Worm (Caenorhabditis elegans) whole organism, early embryonic: ENCODE data around the gene mnat-1.

Source experiments
- ama-1 ChIP-seq: fragments of 150-350 bp; optimal IDR thresholded peaks from 2 replicates; lab custom pipeline; 2014
- ceh-36 ChIP-seq: sonication (generic microtip); optimal IDR thresholded peaks from 2 replicates; lab custom pipeline; 2016; ENCODE audit warnings: missing genetic modification characterization, inconsistent platforms, missing compliant biosample characterization
- flt-1 ChIP-seq: fragments of 200-800 bp; sonication (Bioruptor generic); IDR thresholded peaks from 2 replicates; pipeline ENCODE4 v1.3.6; 2022; ENCODE audit warnings: missing genetic modification characterization, missing compliant biosample characterization
- pes-1 ChIP-seq: fragments of 200-800 bp; sonication (Bioruptor generic); IDR thresholded peaks from 2 replicates; pipeline ENCODE4 v1.3.6; 2022; ENCODE audit warnings: missing genetic modification reagents, missing genetic modification characterization, missing compliant biosample characterization
- tbx-11 ChIP-seq: fragments of 200-800 bp; sonication (Bioruptor generic); IDR thresholded peaks from 2 replicates; pipeline ENCODE4 v1.3.6; 2022; ENCODE audit warnings: missing genetic modification characterization, missing compliant biosample characterization
- tbx-37 ChIP-seq: fragments of 200-800 bp; sonication (Bioruptor generic); conservative IDR thresholded peaks from 2 replicates; pipeline ENCODE4 v1.3.6; 2022; ENCODE audit warnings: missing genetic modification reagents, missing genetic modification characterization, missing compliant biosample characterization
- tra-4 ChIP-seq: sonication (generic microtip); optimal IDR thresholded peaks from 2 replicates; lab custom pipeline; 2017; ENCODE audit warnings: missing genetic modification characterization, missing compliant biosample characterization

DNA sequence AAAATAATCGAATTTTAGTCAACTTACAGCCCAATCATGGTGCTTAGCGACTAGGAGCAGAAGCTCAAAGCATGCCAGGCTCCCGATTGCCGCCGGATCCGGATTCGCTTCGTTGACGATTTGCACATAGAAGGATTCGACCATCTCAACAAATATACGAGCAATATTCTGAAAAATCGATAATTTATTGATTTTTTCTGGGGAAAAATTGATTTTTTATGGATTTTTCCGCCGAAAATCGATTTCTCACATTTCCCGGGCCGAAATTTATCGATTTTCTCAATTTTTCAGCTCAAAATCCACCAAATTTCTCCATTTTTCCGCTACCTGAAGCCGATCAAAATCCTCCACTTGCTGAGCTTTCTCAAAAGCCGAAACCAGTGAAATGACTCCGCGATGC lies 9.6 kb downstream of the mnat-1 start:
- no peak for TF ChIP-seq pes-1 (GFP tag; lab: Robert Waterston, UW)
- TF ChIP-seq ama-1 (lab: Kevin White, UChicago), result no peak
- no peak for TF ChIP-seq tbx-37 (GFP tag; lab: Robert Waterston, UW)
- no peak for TF ChIP-seq flt-1 (GFP tag; lab: Robert Waterston, UW)
- TF ChIP-seq ceh-36 (tag; lab: Kevin White, UChicago), result no peak
- TF ChIP-seq tbx-11 (GFP tag; lab: Robert Waterston, UW), result no peak
- TF ChIP-seq tra-4, result no peak
